1 fruit fly cellular context compared by ENCODE assay signal in genomic region chr2L:3813255-3813875, dm6.
TF ChIP-seq lines count a peak whose summit lies in the region.

Gene CG3407, minus strand, starts transcription at chr2L:3813410.

TF ChIP-seq in whole organism, embryonic, 481 proteins besides CTCF, POLR2A, EP300 and RAD21 (continued from another document and continues in another):
- peak; percentile 63 for TF ChIP-seq NC2β (GFP tag; optimal IDR thresholded peaks at IDR 0.05; lab: Kevin White, UChicago)
- peak; percentile 37 for TF ChIP-seq fu2 (GFP tag; optimal IDR thresholded peaks at IDR 0.05; lab: Kevin White, UChicago)
- TF ChIP-seq lola (GFP tag; optimal IDR thresholded peaks at IDR 0.05; lab: Kevin White, UChicago), result peak in 1 of 3 experiments; percentile 4
- no peak for TF ChIP-seq CkIIα-i1 (GFP tag; IDR thresholded peaks at IDR 0.05; lab: Robert Waterston, UW)
- TF ChIP-seq CG3407 (GFP tag; optimal IDR thresholded peaks at IDR 0.05; lab: Kevin White, UChicago), result peak; percentile 34
- TF ChIP-seq CG7372 (GFP tag; IDR thresholded peaks at IDR 0.05; lab: Robert Waterston, UW), result no peak
- no peak for TF ChIP-seq CG31441 (GFP tag; IDR thresholded peaks at IDR 0.05; lab: Robert Waterston, UW)
- no peak for TF ChIP-seq CG18764 (GFP tag; optimal IDR thresholded peaks at IDR 0.05; lab: Kevin White, UChicago)
- peak; percentile 33 for TF ChIP-seq CG2712 (tag; optimal IDR thresholded peaks at IDR 0.05; lab: Kevin White, UChicago)
- TF ChIP-seq CG10366 (GFP tag; IDR thresholded peaks at IDR 0.05; lab: Robert Waterston, UW), result no peak
- TF ChIP-seq CG15011 (GFP tag; optimal IDR thresholded peaks at IDR 0.05; lab: Kevin White, UChicago), result no peak
- TF ChIP-seq Med (GFP tag; lab: Kevin White, UChicago), result peak; percentile 92
- no peak for TF ChIP-seq ranshi (GFP tag; IDR thresholded peaks at IDR 0.05; lab: Robert Waterston, UW)
- TF ChIP-seq wor (GFP tag; IDR thresholded peaks at IDR 0.05; lab: Robert Waterston, UW), result no peak
- TF ChIP-seq gcm2 (GFP tag; optimal IDR thresholded peaks at IDR 0.05; lab: Kevin White, UChicago), result peak; percentile 28
- TF ChIP-seq Ets97D (GFP tag; optimal IDR thresholded peaks at IDR 0.05; lab: Kevin White, UChicago), result peak; percentile 83
- no peak for TF ChIP-seq crc (GFP tag; optimal IDR thresholded peaks at IDR 0.05; lab: Kevin White, UChicago)
- peak; percentile 16 for TF ChIP-seq CG3995 (GFP tag; optimal IDR thresholded peaks at IDR 0.05; lab: Kevin White, UChicago)
- TF ChIP-seq chinmo (GFP tag; IDR thresholded peaks at IDR 0.05; lab: Robert Waterston, UW; ENCODE audit: partially characterized antibody), result peak; percentile 68; the same call in 1 of the 4 replicates
- 0 out of 2 replicates have a peak, but pooled peaks have one; percentile 28 for TF ChIP-seq H2.0 (GFP tag; IDR thresholded peaks at IDR 0.05; lab: Robert Waterston, UW)
- no peak for TF ChIP-seq D19B (GFP tag; optimal IDR thresholded peaks at IDR 0.05; lab: Kevin White, UChicago)
- TF ChIP-seq CG6813 (GFP tag; optimal IDR thresholded peaks at IDR 0.05; lab: Kevin White, UChicago), result no peak
- peak; percentile 49 for TF ChIP-seq CG15514 (GFP tag; optimal IDR thresholded peaks at IDR 0.05; lab: Kevin White, UChicago)
- TF ChIP-seq HmgD (GFP tag; optimal IDR thresholded peaks at IDR 0.05; lab: Kevin White, UChicago), result peak; percentile 91
- TF ChIP-seq CG15696 (tag; optimal IDR thresholded peaks at IDR 0.05; lab: Kevin White, UChicago), result no peak
- TF ChIP-seq CG30431 (GFP tag; optimal IDR thresholded peaks at IDR 0.05; lab: Kevin White, UChicago), result peak; percentile 4
- no peak for TF ChIP-seq Ssrp (tag; optimal IDR thresholded peaks at IDR 0.05; lab: Kevin White, UChicago)
- no peak for TF ChIP-seq luna (GFP tag; optimal IDR thresholded peaks at IDR 0.05; lab: Kevin White, UChicago)
- no peak for TF ChIP-seq kah (GFP tag; optimal IDR thresholded peaks at IDR 0.05; lab: Kevin White, UChicago)
- 0 out of 2 replicates have a peak, but pooled peaks have one; percentile 28 for TF ChIP-seq Adf1 (GFP tag; IDR thresholded peaks at IDR 0.05; lab: Robert Waterston, UW)
- TF ChIP-seq shn (GFP tag; optimal IDR thresholded peaks at IDR 0.05; lab: Kevin White, UChicago), result peak; percentile 59
- TF ChIP-seq Max (GFP tag; optimal IDR thresholded peaks at IDR 0.05; lab: Kevin White, UChicago), result no peak
- peak; percentile 66 for TF ChIP-seq CG15601 (tag; optimal IDR thresholded peaks at IDR 0.05; lab: Kevin White, UChicago)
- TF ChIP-seq CG1832 (GFP tag; optimal IDR thresholded peaks at IDR 0.05; lab: Kevin White, UChicago), result no peak
- TF ChIP-seq tup (GFP tag; optimal IDR thresholded peaks at IDR 0.05; lab: Kevin White, UChicago), result no peak
- peak; percentile 41; the same call in 1 of the 2 replicates for TF ChIP-seq aop (GFP tag; IDR thresholded peaks at IDR 0.05; lab: Robert Waterston, UW)
- no peak for TF ChIP-seq schlank (tag; optimal IDR thresholded peaks at IDR 0.05; lab: Kevin White, UChicago)
- TF ChIP-seq CG7556 (GFP tag; optimal IDR thresholded peaks at IDR 0.05; lab: Kevin White, UChicago), result no peak
- no peak for TF ChIP-seq usp (GFP tag; optimal IDR thresholded peaks at IDR 0.05; lab: Kevin White, UChicago)
- TF ChIP-seq CG6791 (GFP tag; IDR thresholded peaks at IDR 0.05; lab: Robert Waterston, UW; ENCODE audit: partially characterized antibody), result peak; percentile 73
- peak; percentile 76 for TF ChIP-seq CG3847 (GFP tag; IDR thresholded peaks at IDR 0.05; lab: Robert Waterston, UW)
- no peak for TF ChIP-seq CG11398 (GFP tag; optimal IDR thresholded peaks at IDR 0.05; lab: Kevin White, UChicago)
- no peak for TF ChIP-seq Dad (GFP tag; optimal IDR thresholded peaks at IDR 0.05; lab: Kevin White, UChicago)
- TF ChIP-seq bigmax (GFP tag; optimal IDR thresholded peaks at IDR 0.05; lab: Kevin White, UChicago), result no peak
- peak; percentile 68 for TF ChIP-seq CG7786 (GFP tag; optimal IDR thresholded peaks at IDR 0.05; lab: Kevin White, UChicago)
- TF ChIP-seq CG10959 (GFP tag; IDR thresholded peaks at IDR 0.05; lab: Robert Waterston, UW), result no peak
- TF ChIP-seq en (GFP tag; optimal IDR thresholded peaks at IDR 0.05; lab: Kevin White, UChicago), result no peak
- TF ChIP-seq CG17568 (GFP tag; optimal IDR thresholded peaks at IDR 0.05; lab: Kevin White, UChicago), result no peak
- no peak for TF ChIP-seq CG3065 (GFP tag; optimal IDR thresholded peaks at IDR 0.05; lab: Kevin White, UChicago)
- peak; percentile 54 to 90 for TF ChIP-seq crp (GFP tag; optimal IDR thresholded peaks at IDR 0.05; lab: Kevin White, UChicago)
- TF ChIP-seq C15 (GFP tag; IDR thresholded peaks at IDR 0.05; lab: Robert Waterston, UW), result no peak
- TF ChIP-seq tap (tag; optimal IDR thresholded peaks at IDR 0.05; lab: Kevin White, UChicago), result no peak
- no peak for TF ChIP-seq CG9727 (GFP tag; optimal IDR thresholded peaks at IDR 0.05; lab: Kevin White, UChicago)
- TF ChIP-seq ttk (GFP tag; IDR thresholded peaks at IDR 0.05; lab: Robert Waterston, UW), result no peak
- no peak for TF ChIP-seq btn (GFP tag; optimal IDR thresholded peaks at IDR 0.05; lab: Kevin White, UChicago)
- peak; percentile 34; the same call in 1 of the 3 replicates for TF ChIP-seq Mrtf (GFP tag; IDR thresholded peaks at IDR 0.05; lab: Robert Waterston, UW)
- peak; percentile 47 to 54 for TF ChIP-seq dpn (GFP tag; optimal IDR thresholded peaks at IDR 0.05; lab: Kevin White, UChicago)
- TF ChIP-seq jing (GFP tag; optimal IDR thresholded peaks at IDR 0.05; lab: Kevin White, UChicago), result no peak
- peak; percentile 96 for TF ChIP-seq Ets65A (GFP tag; lab: Kevin White, UChicago)
- TF ChIP-seq twi (tag; optimal IDR thresholded peaks at IDR 0.05; lab: Kevin White, UChicago), result peak; percentile 54
- no peak for TF ChIP-seq NC2α (GFP tag; optimal IDR thresholded peaks at IDR 0.05; lab: Kevin White, UChicago)
- no peak for TF ChIP-seq so (GFP tag; IDR thresholded peaks at IDR 0.05; lab: Robert Waterston, UW)
- TF ChIP-seq MTF-1 (GFP tag; optimal IDR thresholded peaks at IDR 0.05; lab: Kevin White, UChicago; ENCODE audit: borderline replicate concordance), result no peak
- TF ChIP-seq Dip3 (GFP tag; optimal IDR thresholded peaks at IDR 0.05; lab: Kevin White, UChicago), result peak; percentile 52
- TF ChIP-seq HLH54F (GFP tag; optimal IDR thresholded peaks at IDR 0.05; lab: Kevin White, UChicago), result peak; percentile 67
- peak; percentile 56 for TF ChIP-seq ERR (GFP tag; optimal IDR thresholded peaks at IDR 0.05; lab: Kevin White, UChicago)
- TF ChIP-seq Nf-YA (GFP tag; IDR thresholded peaks at IDR 0.05; lab: Robert Waterston, UW), result no peak
- peak; percentile 11 for TF ChIP-seq CG8089 (GFP tag; optimal IDR thresholded peaks at IDR 0.05; lab: Kevin White, UChicago)
- TF ChIP-seq CG7987 (GFP tag; optimal IDR thresholded peaks at IDR 0.05; lab: Kevin White, UChicago), result no peak
- TF ChIP-seq sisA (GFP tag; IDR thresholded peaks at IDR 0.05; lab: Robert Waterston, UW), result peak; percentile 40
- TF ChIP-seq NFAT (GFP tag; IDR thresholded peaks at IDR 0.05; lab: Robert Waterston, UW), result peak; percentile 42; the same call in 1 of the 2 replicates
- no peak for TF ChIP-seq CG10147 (GFP tag; optimal IDR thresholded peaks at IDR 0.05; lab: Kevin White, UChicago)
- TF ChIP-seq Hey (tag; optimal IDR thresholded peaks at IDR 0.05; lab: Kevin White, UChicago), result no peak
- peak; percentile 46 for TF ChIP-seq CG10462 (GFP tag; optimal IDR thresholded peaks at IDR 0.05; lab: Kevin White, UChicago)
- peak; percentile 24 for TF ChIP-seq Nf-YC (tag; optimal IDR thresholded peaks at IDR 0.05; lab: Kevin White, UChicago)
- peak; percentile 63 for TF ChIP-seq CG9876 (GFP tag; optimal IDR thresholded peaks at IDR 0.05; lab: Kevin White, UChicago)
- TF ChIP-seq CG1602 (GFP tag; optimal IDR thresholded peaks at IDR 0.05; lab: Kevin White, UChicago), result peak; percentile 8
- TF ChIP-seq Fer3 (tag; optimal IDR thresholded peaks at IDR 0.05; lab: Kevin White, UChicago), result no peak
- TF ChIP-seq z (GFP tag; IDR thresholded peaks at IDR 0.05; lab: Robert Waterston, UW), result no peak
- no peak for TF ChIP-seq CG10979 (tag; optimal IDR thresholded peaks at IDR 0.05; lab: Kevin White, UChicago)
- peak; percentile 68 for TF ChIP-seq Scr (GFP tag; IDR thresholded peaks at IDR 0.05; lab: Robert Waterston, UW; ENCODE audit: partially characterized antibody)
- TF ChIP-seq tio (GFP tag; optimal IDR thresholded peaks at IDR 0.05; lab: Kevin White, UChicago), result no peak
- no peak for TF ChIP-seq ro (GFP tag; IDR thresholded peaks at IDR 0.05; lab: Robert Waterston, UW)
- TF ChIP-seq pum (GFP tag; optimal IDR thresholded peaks at IDR 0.05; lab: Kevin White, UChicago), result peak; percentile 30
- TF ChIP-seq bowl (GFP tag; IDR thresholded peaks at IDR 0.05; lab: Robert Waterston, UW), result no peak
- peak; percentile 55 for TF ChIP-seq Ptx1 (GFP tag; IDR thresholded peaks at IDR 0.05; lab: Robert Waterston, UW)
- peak; percentile 97 for TF ChIP-seq stwl (tag; optimal IDR thresholded peaks at IDR 0.05; lab: Kevin White, UChicago)
- TF ChIP-seq CG9817 (tag; optimal IDR thresholded peaks at IDR 0.05; lab: Kevin White, UChicago), result peak; percentile 53
- no peak for TF ChIP-seq kni (GFP tag; optimal IDR thresholded peaks at IDR 0.05; lab: Kevin White, UChicago)
- TF ChIP-seq CG17186 (GFP tag; optimal IDR thresholded peaks at IDR 0.05; lab: Kevin White, UChicago), result peak; percentile 12
- no peak for TF ChIP-seq Xrp1 (GFP tag; IDR thresholded peaks at IDR 0.05; lab: Robert Waterston, UW)
- no peak for TF ChIP-seq CG17612 (GFP tag; IDR thresholded peaks at IDR 0.05; lab: Robert Waterston, UW)
- peak; percentile 78; the same call in 2 of the 3 replicates for TF ChIP-seq CG11456 (GFP tag; IDR thresholded peaks at IDR 0.05; lab: Robert Waterston, UW)
- TF ChIP-seq H15 (GFP tag; IDR thresholded peaks at IDR 0.05; lab: Robert Waterston, UW), result 0 out of 3 replicates have a peak, but pooled peaks have one; percentile 19
- TF ChIP-seq CG32767 (GFP tag; IDR thresholded peaks at IDR 0.05; lab: Robert Waterston, UW), result no peak
- TF ChIP-seq Hmr (GFP tag; optimal IDR thresholded peaks at IDR 0.05; lab: Kevin White, UChicago), result peak; percentile 69
- peak; percentile 99 for TF ChIP-seq CG10267 (tag; optimal IDR thresholded peaks at IDR 0.05; lab: Kevin White, UChicago)
- peak; percentile 56 for TF ChIP-seq inv (GFP tag; IDR thresholded peaks at IDR 0.05; lab: Robert Waterston, UW; ENCODE audit: partially characterized antibody)
- TF ChIP-seq ci (GFP tag; IDR thresholded peaks at IDR 0.05; lab: Robert Waterston, UW), result no peak
- TF ChIP-seq CG17361 (GFP tag; IDR thresholded peaks at IDR 0.05; lab: Robert Waterston, UW), result no peak
- TF ChIP-seq CG6654 (GFP tag; optimal IDR thresholded peaks at IDR 0.05; lab: Kevin White, UChicago), result no peak
- TF ChIP-seq Dip2 (GFP tag; IDR thresholded peaks at IDR 0.05; lab: Robert Waterston, UW), result no peak
- peak; percentile 64 for TF ChIP-seq lilli (GFP tag; optimal IDR thresholded peaks at IDR 0.05; lab: Kevin White, UChicago)
- TF ChIP-seq grau (tag; optimal IDR thresholded peaks at IDR 0.05; lab: Kevin White, UChicago), result peak; percentile 23
- no peak for TF ChIP-seq CG12104 (GFP tag; optimal IDR thresholded peaks at IDR 0.05; lab: Kevin White, UChicago)
- TF ChIP-seq oc (tag; optimal IDR thresholded peaks at IDR 0.05; lab: Kevin White, UChicago), result peak; percentile 31
- TF ChIP-seq Stat92E (GFP tag; optimal IDR thresholded peaks at IDR 0.05; lab: Kevin White, UChicago), result peak in 1 of 3 experiments; percentile 47
- TF ChIP-seq Atf-2 (GFP tag; optimal IDR thresholded peaks at IDR 0.05; lab: Kevin White, UChicago), result peak; percentile 16
- TF ChIP-seq chn (GFP tag; optimal IDR thresholded peaks at IDR 0.05; lab: Kevin White, UChicago), result peak; percentile 57
- TF ChIP-seq CG15073 (GFP tag; optimal IDR thresholded peaks at IDR 0.05; lab: Kevin White, UChicago), result no peak
- peak; percentile 38 for TF ChIP-seq Antp (GFP tag; optimal IDR thresholded peaks at IDR 0.05; lab: Kevin White, UChicago)
- peak; percentile 78 for TF ChIP-seq CG2120 (GFP tag; optimal IDR thresholded peaks at IDR 0.05; lab: Kevin White, UChicago)
- TF ChIP-seq fru (optimal IDR thresholded peaks at IDR 0.05; lab: Kevin White, UChicago), result no peak
- no peak for TF ChIP-seq Tbp (GFP tag; optimal IDR thresholded peaks at IDR 0.05; lab: Kevin White, UChicago)
- no peak for TF ChIP-seq CG16779 (GFP tag; IDR thresholded peaks at IDR 0.05; lab: Robert Waterston, UW)
- TF ChIP-seq ap (GFP tag; IDR thresholded peaks at IDR 0.05; lab: Robert Waterston, UW), result no peak
- peak; percentile 56 for TF ChIP-seq jumu (GFP tag; optimal IDR thresholded peaks at IDR 0.05; lab: Kevin White, UChicago)
- TF ChIP-seq Dll (GFP tag; IDR thresholded peaks at IDR 0.05; lab: Robert Waterston, UW; ENCODE audit: partially characterized antibody), result peak; percentile 77
- no peak for TF ChIP-seq CG3838 (GFP tag; optimal IDR thresholded peaks at IDR 0.05; lab: Kevin White, UChicago)
- no peak for TF ChIP-seq Mes4 (GFP tag; optimal IDR thresholded peaks at IDR 0.05; lab: Kevin White, UChicago)
- no peak for TF ChIP-seq CG6689 (GFP tag; IDR thresholded peaks at IDR 0.05; lab: Robert Waterston, UW)
- TF ChIP-seq Xbp1 (GFP tag; optimal IDR thresholded peaks at IDR 0.05; lab: Kevin White, UChicago), result peak; percentile 28
- TF ChIP-seq gce (GFP tag; IDR thresholded peaks at IDR 0.05; lab: Robert Waterston, UW), result no peak
- no peak for TF ChIP-seq dimm (GFP tag; IDR thresholded peaks at IDR 0.05; lab: Robert Waterston, UW)
- TF ChIP-seq CG5180 (GFP tag; optimal IDR thresholded peaks at IDR 0.05; lab: Kevin White, UChicago), result no peak
- no peak for TF ChIP-seq CG1792 (GFP tag; optimal IDR thresholded peaks at IDR 0.05; lab: Kevin White, UChicago)
- peak; percentile 60; the same call in 1 of the 3 replicates for TF ChIP-seq ken (GFP tag; IDR thresholded peaks at IDR 0.05; lab: Robert Waterston, UW)
- peak; percentile 13 for TF ChIP-seq ab (GFP tag; optimal IDR thresholded peaks at IDR 0.05; lab: Kevin White, UChicago)
- TF ChIP-seq CG11723 (GFP tag; optimal IDR thresholded peaks at IDR 0.05; lab: Kevin White, UChicago), result no peak
- peak; percentile 4 for TF ChIP-seq CG16815 (GFP tag; optimal IDR thresholded peaks at IDR 0.05; lab: Kevin White, UChicago)
- TF ChIP-seq bsh (GFP tag; optimal IDR thresholded peaks at IDR 0.05; lab: Kevin White, UChicago), result peak in 1 of 2 experiments; percentile 24
- no peak for TF ChIP-seq scrt (GFP tag; optimal IDR thresholded peaks at IDR 0.05; lab: Kevin White, UChicago)
- peak; percentile 75 for TF ChIP-seq Opbp (GFP tag; IDR thresholded peaks at IDR 0.05; lab: Robert Waterston, UW; ENCODE audit: partially characterized antibody)
- no peak for TF ChIP-seq CG12219 (GFP tag; optimal IDR thresholded peaks at IDR 0.05; lab: Kevin White, UChicago)
- TF ChIP-seq CG3726 (GFP tag; IDR thresholded peaks at IDR 0.05; lab: Robert Waterston, UW), result no peak
